Worm (Caenorhabditis elegans): ENCODE data around the gene mrpl-12.

The mrpl-12 gene

ce11 chrIII:10746406-10746807, 38.8 kb downstream of the mrpl-12 start (continued):
- no peak for TF ChIP-seq unc-62 (GFP tag; optimal IDR thresholded peaks at IDR 0.05)
- no peak for TF ChIP-seq mel-28 (tag; optimal IDR thresholded peaks at IDR 0.05; ENCODE audit: borderline replicate concordance)
- TF ChIP-seq lin-26 (GFP tag; IDR thresholded peaks at IDR 0.05): peak; percentile 87
- peak; percentile 14 for TF ChIP-seq ceh-27 (GFP tag; optimal IDR thresholded peaks at IDR 0.05)
- no peak for TF ChIP-seq aptf-3 (GFP tag; IDR thresholded peaks at IDR 0.05)
- no peak for TF ChIP-seq attf-3 (GFP tag; conservative IDR thresholded peaks at IDR 0.05)
- peak; percentile 50 for TF ChIP-seq hlh-12 (tag; optimal IDR thresholded peaks at IDR 0.05)
- TF ChIP-seq ceh-58 (GFP tag; IDR thresholded peaks at IDR 0.05): peak; percentile 71; the same call in 1 of the 2 replicates
- TF ChIP-seq aptf-2 (GFP tag; conservative IDR thresholded peaks at IDR 0.05): no peak
- TF ChIP-seq ztf-26 (tag; optimal IDR thresholded peaks at IDR 0.05): no peak
- TF ChIP-seq F37B4.10 (GFP tag; IDR thresholded peaks at IDR 0.05): 0 out of 2 replicates have a peak, but pooled peaks have one; percentile 11
- TF ChIP-seq ceh-40 (GFP tag; IDR thresholded peaks at IDR 0.05): peak; percentile 70; the same call in 1 of the 2 replicates
- TF ChIP-seq zim-3 (tag; optimal IDR thresholded peaks at IDR 0.05): peak; percentile 44
- peak; percentile 52 for TF ChIP-seq tbp1 (GFP tag; optimal IDR thresholded peaks at IDR 0.05)
- peak; percentile 45; the same call in 1 of the 2 replicates for TF ChIP-seq nfya-2 (GFP tag; IDR thresholded peaks at IDR 0.05)
- TF ChIP-seq F52B5.7 (tag; optimal IDR thresholded peaks at IDR 0.05): peak; percentile 73
- TF ChIP-seq tlf-1 (GFP tag; optimal IDR thresholded peaks at IDR 0.05): peak; percentile 90
- TF ChIP-seq ztf-22 (GFP tag; optimal IDR thresholded peaks at IDR 0.05): peak; percentile 25
- no peak for TF ChIP-seq C06A6.2 (GFP tag; conservative IDR thresholded peaks at IDR 0.05)
- peak; percentile 93 for TF ChIP-seq F49E8.2 (tag; optimal IDR thresholded peaks at IDR 0.05; ENCODE audit: insufficient read depth)
- TF ChIP-seq F33H1.4 (GFP tag; IDR thresholded peaks at IDR 0.05): peak; percentile 51

- TF ChIP-seq hrde-1 (tag; optimal IDR thresholded peaks at IDR 0.05; ENCODE audit: borderline replicate concordance): no peak
- TF ChIP-seq zim-3 (tag; optimal IDR thresholded peaks at IDR 0.05): no peak
- peak; percentile 94 for TF ChIP-seq madf-8 (GFP tag; conservative IDR thresholded peaks at IDR 0.05)
- TF ChIP-seq hmg-1.2 (GFP tag; IDR thresholded peaks at IDR 0.05): peak; percentile 95
- peak; percentile 58 for TF ChIP-seq F23B12.7 (tag; optimal IDR thresholded peaks at IDR 0.05; ENCODE audit: insufficient read depth)
- 0 out of 2 replicates have a peak, but pooled peaks have one; percentile 21 for TF ChIP-seq aptf-3 (GFP tag; IDR thresholded peaks at IDR 0.05)
- peak; percentile 95 for TF ChIP-seq dpl-1 (GFP tag; optimal IDR thresholded peaks at IDR 0.05)
- peak; percentile 98 for TF ChIP-seq madf-6 (GFP tag; IDR thresholded peaks at IDR 0.05)
- peak; percentile 84 for TF ChIP-seq F33H1.4 (GFP tag; IDR thresholded peaks at IDR 0.05)
- peak; percentile 81 for TF ChIP-seq rcor-1 (GFP tag; IDR thresholded peaks at IDR 0.05)
- no peak for TF ChIP-seq egl-18 (GFP tag; IDR thresholded peaks at IDR 0.05)
- TF ChIP-seq cebp-1 (GFP tag; IDR thresholded peaks at IDR 0.05): peak; percentile 58; the same call in 1 of the 2 replicates
- TF ChIP-seq cebp-1 (tag; optimal IDR thresholded peaks at IDR 0.05): peak; percentile 90
- TF ChIP-seq sptf-2 (GFP tag; optimal IDR thresholded peaks at IDR 0.05): no peak
- TF ChIP-seq F10E7.11 (tag; optimal IDR thresholded peaks at IDR 0.05): no peak
- no peak for TF ChIP-seq hmg-20 (GFP tag; IDR thresholded peaks at IDR 0.05)
- peak; percentile 94 for TF ChIP-seq dox-1 (GFP tag; IDR thresholded peaks at IDR 0.05)
- no peak for TF ChIP-seq bed-2 (GFP tag; IDR thresholded peaks at IDR 0.05)
- TF ChIP-seq ztf-22 (GFP tag; optimal IDR thresholded peaks at IDR 0.05): no peak
- no peak for TF ChIP-seq nfya-1 (tag; optimal IDR thresholded peaks at IDR 0.05; ENCODE audit: borderline replicate concordance, insufficient read depth)
- TF ChIP-seq tbp1 (GFP tag; optimal IDR thresholded peaks at IDR 0.05): peak; percentile 65
- peak; percentile 90 for TF ChIP-seq B0336.3 (GFP tag; IDR thresholded peaks at IDR 0.05)
- peak; percentile 43; the same call in 1 of the 2 replicates for TF ChIP-seq ztf-28 (GFP tag; IDR thresholded peaks at IDR 0.05)
- TF ChIP-seq ceh-40 (GFP tag; IDR thresholded peaks at IDR 0.05): no peak
- peak; percentile 13 for TF ChIP-seq pha-4 (tag; optimal IDR thresholded peaks at IDR 0.05)
- TF ChIP-seq ekl-4 (GFP tag; IDR thresholded peaks at IDR 0.05): peak; percentile 77
- TF ChIP-seq rpc-1 (optimal IDR thresholded peaks at IDR 0.05): no peak
- no peak for TF ChIP-seq rpc-1 (tag; optimal IDR thresholded peaks at IDR 0.05)
- TF ChIP-seq Y53G8AR.9 (GFP tag; conservative IDR thresholded peaks at IDR 0.05): peak; percentile 84
- peak; percentile 84 for TF ChIP-seq F49E8.2 (tag; optimal IDR thresholded peaks at IDR 0.05; ENCODE audit: insufficient read depth)
- TF ChIP-seq die-1 (tag; optimal IDR thresholded peaks at IDR 0.05): no peak
Measured at ce11 chrIII:10747620-10748479, 40.3 kb downstream of the mrpl-12 start, which contains the start of the genes ran-1 and dkc-1. TSS of gene ran-1 (minus strand) at chrIII:10747728. TSS of gene dkc-1 (plus strand) at chrIII:10748429.
